Worm (Caenorhabditis elegans): ENCODE measurements around the gene ntl-4.

DNA sequence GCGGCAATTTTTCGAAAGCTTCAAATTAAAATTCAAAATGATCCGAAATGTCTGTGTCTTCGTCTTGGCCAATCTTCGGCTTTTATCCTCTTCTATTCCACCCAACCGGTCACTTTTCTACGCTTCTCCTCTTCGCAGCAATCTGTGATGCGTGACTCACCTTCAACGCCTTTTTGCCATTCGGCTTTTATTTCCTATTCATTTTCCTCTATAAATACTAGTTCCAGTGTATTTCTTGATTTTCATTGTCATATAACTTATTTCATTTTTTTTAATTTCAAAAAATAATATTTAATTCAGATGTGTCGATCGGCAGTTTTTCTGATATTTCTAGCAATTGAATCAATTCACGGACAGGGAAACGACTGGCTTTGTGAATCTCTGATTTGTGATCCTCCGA, 9.8 kb downstream of the ntl-4 start, which contains the start of gene C49H3.16:
- TF ChIP-seq nhr-25 (tag; optimal IDR thresholded peaks at IDR 0.05), result no peak
- no peak for TF ChIP-seq ztf-4 (tag; optimal IDR thresholded peaks at IDR 0.05)
- TF ChIP-seq nhr-11 (tag; optimal IDR thresholded peaks at IDR 0.05), result no peak
- no peak for TF ChIP-seq nhr-77 (tag; optimal IDR thresholded peaks at IDR 0.05)
- no peak for TF ChIP-seq ceh-9 (tag; optimal IDR thresholded peaks at IDR 0.05)
- TF ChIP-seq nhr-237 (tag; optimal IDR thresholded peaks at IDR 0.05), result no peak

All from whole organism, L3 larva.